Worm (Caenorhabditis elegans): ENCODE measurements around the gene C49C3.4.

DNA sequence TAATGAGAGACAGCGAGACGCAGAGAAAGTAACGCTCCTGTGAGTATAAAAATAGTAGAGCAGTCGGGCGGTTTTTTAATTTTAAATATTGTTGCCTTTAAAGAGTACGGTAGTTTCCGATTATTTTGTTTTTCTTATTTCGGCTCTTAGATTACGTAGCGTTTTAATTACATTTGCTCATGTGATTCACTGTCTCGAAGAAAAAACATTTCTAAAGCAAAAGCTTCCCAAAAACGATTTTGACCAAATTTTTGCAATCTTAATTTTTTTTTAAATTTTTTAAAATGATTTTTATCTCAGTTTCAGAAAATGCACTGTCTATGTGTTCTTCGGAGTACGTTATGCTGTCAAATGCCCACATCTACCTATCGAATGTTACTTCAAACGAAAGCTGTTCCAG is 55.5 kb downstream of the C49C3.4 start, which contains the start of gene haf-1:
- TF ChIP-seq ztf-23 (GFP tag; IDR thresholded peaks at IDR 0.05) (no peak), med-1 (GFP tag; optimal IDR thresholded peaks at IDR 0.05; ENCODE audit: insufficient read depth) (no peak), T22C8.4 (GFP tag; IDR thresholded peaks at IDR 0.05) (no peak), klf-2 (GFP tag; conservative IDR thresholded peaks at IDR 0.05) (no peak), flt-1 (GFP tag; IDR thresholded peaks at IDR 0.05) (no peak), tab-1 (GFP tag; IDR thresholded peaks at IDR 0.05) (no peak), ref-1 (GFP tag; conservative IDR thresholded peaks at IDR 0.05) (no peak)
